Worm (Caenorhabditis elegans) whole organism, late embryonic: Measurements from ENCODE around the gene Y50E8A.2.

Experiments used
- C38D4.7 ChIP-seq: fragments of 200-800 bp; sonication (Bioruptor generic); optimal IDR thresholded peaks from 2 replicates; lab custom pipeline; 2018; ENCODE audit warnings: mild to moderate bottlenecking, missing genetic modification characterization, moderate library complexity, missing compliant biosample characterization
- T23F11.4 ChIP-seq: fragments of 200-800 bp; sonication (Bioruptor generic); optimal IDR thresholded peaks from 2 replicates; lab custom pipeline; 2018; ENCODE audit warnings: mild to moderate bottlenecking, missing genetic modification characterization, missing compliant biosample characterization
- ahr-1 ChIP-seq: sonication (generic microtip); optimal IDR thresholded peaks from 2 replicates; lab custom pipeline; 2016; ENCODE audit warnings: missing genetic modification characterization, missing compliant biosample characterization
- ama-1 ChIP-seq: fragments of 150-350 bp; optimal IDR thresholded peaks from 2 replicates; lab custom pipeline; 2014
- ceh-14 ChIP-seq: sonication (generic microtip); optimal IDR thresholded peaks from 2 replicates; lab custom pipeline; 2016; ENCODE audit warnings: missing genotype, missing genetic modification characterization, missing compliant biosample characterization
- ceh-18 ChIP-seq: sonication (generic microtip); optimal IDR thresholded peaks from 2 replicates; lab custom pipeline; 2016; ENCODE audit warnings: missing genetic modification characterization, missing compliant biosample characterization
- ceh-19 ChIP-seq: fragments of 200-800 bp; sonication (Bioruptor generic); optimal IDR thresholded peaks from 2 replicates; lab custom pipeline; 2018; ENCODE audit warnings: mild to moderate bottlenecking, missing genetic modification characterization, missing compliant biosample characterization
- ceh-2 ChIP-seq: sonication (generic microtip); optimal IDR thresholded peaks from 2 replicates; lab custom pipeline; 2016; ENCODE audit warnings: missing genotype, missing genetic modification characterization, missing compliant biosample characterization
- ceh-22 ChIP-seq: sonication (generic microtip); optimal IDR thresholded peaks from 2 replicates; lab custom pipeline; 2017; ENCODE audit warnings: missing biosample characterization, missing genetic modification characterization
- ceh-34 ChIP-seq: sonication (generic microtip); optimal IDR thresholded peaks from 2 replicates; lab custom pipeline; 2016; ENCODE audit warnings: mild to moderate bottlenecking, missing genetic modification characterization, missing compliant biosample characterization
- ceh-45 ChIP-seq: fragments of 200-800 bp; sonication (Bioruptor generic); IDR thresholded peaks from 2 replicates; pipeline ENCODE4 v1.3.6; 2022; ENCODE audit warnings: missing genetic modification reagents, missing genetic modification characterization, missing compliant biosample characterization
- ceh-6 ChIP-seq: fragments of 200-800 bp; sonication (Bioruptor generic); optimal IDR thresholded peaks from 2 replicates; lab custom pipeline; 2018; ENCODE audit warnings: mild to moderate bottlenecking, missing genetic modification characterization, missing compliant biosample characterization
- dmd-4 ChIP-seq: sonication (generic microtip); optimal IDR thresholded peaks from 2 replicates; lab custom pipeline; 2016; ENCODE audit warnings: borderline replicate concordance, missing genetic modification characterization, missing compliant biosample characterization
- fkh-10 ChIP-seq: fragments of 150-350 bp; optimal IDR thresholded peaks from 2 replicates; lab custom pipeline; 2014; ENCODE audit warnings: missing biosample characterization, missing genetic modification reagents, missing genetic modification characterization
- fkh-6 ChIP-seq: sonication (generic microtip); optimal IDR thresholded peaks from 2 replicates; lab custom pipeline; 2016; ENCODE audit warnings: missing genetic modification characterization, missing compliant biosample characterization
- gmeb-2 ChIP-seq: sonication (generic microtip); optimal IDR thresholded peaks from 2 replicates; lab custom pipeline; 2016; ENCODE audit warnings: missing genetic modification characterization, inconsistent platforms, missing compliant biosample characterization
- hlh-6 ChIP-seq: sonication (generic microtip); optimal IDR thresholded peaks from 2 replicates; lab custom pipeline; 2016; ENCODE audit warnings: missing genotype, missing genetic modification characterization, missing compliant biosample characterization
- hlh-8 ChIP-seq: sonication (generic microtip); optimal IDR thresholded peaks from 2 replicates; lab custom pipeline; 2016; ENCODE audit warnings: missing genotype, missing genetic modification characterization, missing compliant biosample characterization
- lin-11 ChIP-seq: fragments of 200-800 bp; sonication (Bioruptor generic); optimal IDR thresholded peaks from 2 replicates; lab custom pipeline; 2018; ENCODE audit warnings: mild to moderate bottlenecking, missing genetic modification characterization, missing compliant biosample characterization
- madf-2 ChIP-seq: sonication (generic microtip); optimal IDR thresholded peaks from 2 replicates; lab custom pipeline; 2017; ENCODE audit warnings: missing genetic modification characterization, missing compliant biosample characterization
- mec-3 ChIP-seq: sonication (generic microtip); optimal IDR thresholded peaks from 2 replicates; lab custom pipeline; 2016; ENCODE audit warnings: borderline replicate concordance, missing genetic modification characterization, missing compliant biosample characterization
- nfya-1 ChIP-seq: sonication (generic microtip); optimal IDR thresholded peaks from 2 replicates; lab custom pipeline; 2017; ENCODE audit warnings: missing genetic modification characterization, mild to moderate bottlenecking, missing compliant biosample characterization, antibody characterized with exemption, moderate library complexity
- nhr-232 ChIP-seq: sonication (generic microtip); optimal IDR thresholded peaks from 2 replicates; lab custom pipeline; 2016; ENCODE audit warnings: missing genetic modification characterization, missing compliant biosample characterization
- odd-2 ChIP-seq: sonication (generic microtip); optimal IDR thresholded peaks from 2 replicates; lab custom pipeline; 2017; ENCODE audit warnings: antibody characterized with exemption, mild to moderate bottlenecking, missing genetic modification characterization, missing compliant biosample characterization
- pag-3 ChIP-seq: sonication (generic microtip); optimal IDR thresholded peaks from 2 replicates; lab custom pipeline; 2016; ENCODE audit warnings: missing compliant biosample characterization, missing genetic modification characterization, borderline replicate concordance
- pax-1 ChIP-seq: fragments of 150-350 bp; optimal IDR thresholded peaks from 2 replicates; lab custom pipeline; 2014; ENCODE audit warnings: missing biosample characterization, missing genetic modification characterization
- pha-4 ChIP-seq: fragments of 150-350 bp; optimal IDR thresholded peaks from 2 replicates; lab custom pipeline; 2018; ENCODE audit warnings: missing biosample characterization, missing genetic modification reagents, missing genetic modification characterization
- pqm-1 ChIP-seq: sonication (generic microtip); optimal IDR thresholded peaks from 2 replicates; lab custom pipeline; 2016; ENCODE audit warnings: missing genetic modification characterization, missing compliant biosample characterization
- ref-2 ChIP-seq: sonication (generic microtip); optimal IDR thresholded peaks from 2 replicates; lab custom pipeline; 2016; ENCODE audit warnings: missing genetic modification characterization, missing compliant biosample characterization
- rnt-1 ChIP-seq: sonication (generic microtip); optimal IDR thresholded peaks from 2 replicates; lab custom pipeline; 2016; ENCODE audit warnings: missing genetic modification characterization, missing compliant biosample characterization
- sox-4 ChIP-seq: sonication (generic microtip); optimal IDR thresholded peaks from 2 replicates; lab custom pipeline; 2017; ENCODE audit warnings: mild to moderate bottlenecking, missing genetic modification characterization, inconsistent platforms, missing compliant biosample characterization
- syd-9 ChIP-seq: sonication (generic microtip); optimal IDR thresholded peaks from 2 replicates; lab custom pipeline; 2016; ENCODE audit warnings: mild to moderate bottlenecking, missing genetic modification characterization, moderate library complexity, missing compliant biosample characterization
- tbx-7 ChIP-seq: sonication (generic microtip); optimal IDR thresholded peaks from 2 replicates; lab custom pipeline; 2016; ENCODE audit warnings: missing genotype, missing genetic modification characterization, missing compliant biosample characterization
- unc-42 ChIP-seq: sonication (generic microtip); optimal IDR thresholded peaks from 2 replicates; lab custom pipeline; 2016; ENCODE audit warnings: missing genotype, missing genetic modification characterization, missing compliant biosample characterization
- unc-86 ChIP-seq: sonication (generic microtip); optimal IDR thresholded peaks from 2 replicates; lab custom pipeline; 2016; ENCODE audit warnings: missing genetic modification characterization, missing compliant biosample characterization

The Y50E8A.2 gene

ce11 chrV:14689060-14689750 lies 39.4 kb downstream of the Y50E8A.2 start, which contains the start of gene gasr-8 (continued):
- TF ChIP-seq tbx-7 (tag; lab: Kevin White, UChicago) (no peak), ceh-22 (tag; lab: Kevin White, UChicago) (no peak), nhr-232 (tag; lab: Kevin White, UChicago) (no peak), ahr-1 (no peak), ref-2 (tag; lab: Kevin White, UChicago) (no peak), lin-11 (tag; lab: Kevin White, UChicago) (no peak), fkh-6 (tag; lab: Kevin White, UChicago) (no peak), odd-2 (no peak), pag-3 (tag; lab: Kevin White, UChicago) (no peak), ceh-18 (tag; lab: Kevin White, UChicago) (no peak), ceh-6 (GFP tag; lab: Kevin White, UChicago) (peak; percentile 20), ceh-19 (GFP tag; lab: Kevin White, UChicago) (peak; percentile 33), rnt-1 (no peak), hlh-6 (tag; lab: Kevin White, UChicago) (no peak), pha-4 (tag; lab: Kevin White, UChicago) (no peak), ceh-45 (no peak), hlh-8 (tag; lab: Kevin White, UChicago) (no peak), gmeb-2 (peak; percentile 57), madf-2 (tag; lab: Kevin White, UChicago) (no peak), pqm-1 (tag; lab: Kevin White, UChicago) (no peak), ceh-34 (tag; lab: Kevin White, UChicago) (no peak), fkh-10 (GFP tag; lab: Kevin White, UChicago) (no peak), ceh-14 (tag; lab: Kevin White, UChicago) (no peak), unc-42 (no peak), C38D4.7 (peak; percentile 22), sox-4 (tag; lab: Kevin White, UChicago) (peak; percentile 9), dmd-4 (tag; lab: Kevin White, UChicago) (peak; percentile 49), pax-1 (tag; lab: Kevin White, UChicago) (no peak), ama-1 (lab: Kevin White, UChicago) (no peak), unc-86 (tag; lab: Kevin White, UChicago) (no peak), mec-3 (tag; lab: Kevin White, UChicago) (no peak), syd-9 (tag; lab: Kevin White, UChicago) (no peak)

ce11 chrV:14688097-14688912 lies 40.3 kb downstream of the Y50E8A.2 start, which contains the start of gene C47E8.11:
C47E8.11 (plus strand) TSS chrV:14688616.
- peak; percentile 12 for TF ChIP-seq nfya-1
- TF ChIP-seq odd-2: no peak

DNA sequence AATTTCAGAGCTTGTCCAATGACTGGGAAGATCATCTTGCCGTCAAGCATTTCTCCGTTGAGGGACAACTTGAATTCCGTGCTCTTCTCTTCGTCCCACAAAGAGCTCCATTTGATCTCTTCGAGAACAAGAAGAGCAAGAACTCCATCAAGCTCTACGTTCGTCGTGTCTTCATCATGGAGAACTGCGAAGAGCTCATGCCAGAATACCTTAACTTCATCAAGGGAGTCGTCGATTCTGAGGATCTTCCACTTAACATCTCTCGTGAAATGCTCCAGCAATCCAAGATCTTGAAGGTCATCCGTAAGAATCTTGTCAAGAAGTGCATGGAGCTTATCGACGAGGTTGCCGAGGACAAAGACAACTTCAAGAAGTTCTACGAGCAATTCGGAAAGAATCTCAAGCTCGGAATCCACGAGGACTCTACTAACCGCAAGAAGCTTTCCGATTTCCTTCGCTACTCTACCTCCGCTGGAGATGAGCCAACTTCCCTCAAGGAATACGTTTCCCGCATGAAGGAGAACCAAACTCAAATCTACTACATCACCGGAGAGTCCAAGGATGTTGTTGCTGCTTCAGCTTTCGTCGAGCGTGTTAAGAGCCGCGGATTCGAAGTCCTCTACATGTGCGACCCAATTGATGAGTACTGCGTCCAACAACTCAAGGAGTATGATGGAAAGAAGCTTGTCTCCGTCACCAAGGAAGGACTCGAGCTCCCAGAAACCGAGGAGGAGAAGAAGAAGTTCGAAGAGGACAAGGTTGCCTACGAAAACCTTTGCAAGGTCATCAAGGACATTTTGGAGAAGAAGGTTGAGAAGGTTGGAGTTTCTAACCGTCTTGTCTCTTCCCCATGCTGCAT lies 41.3 kb downstream of the Y50E8A.2 start:
- TF ChIP-seq T23F11.4: peak; percentile 2
- no peak for TF ChIP-seq ceh-2 (tag; lab: Kevin White, UChicago)
- TF ChIP-seq, all 69 proteins: peak for 1
